Worm (Caenorhabditis elegans): ENCODE results near the gene rde-4.

rde-4 gene

ce11 chrIII:10216585-10217278, 1.7 kb downstream of the rde-4 start, which contains the start of gene cts-1:
Gene cts-1 (minus strand): TSS chrIII:10216635.
- TF ChIP-seq sea-2 (GFP tag; optimal IDR thresholded peaks at IDR 0.05) (no peak), elt-3 (tag; optimal IDR thresholded peaks at IDR 0.05) (peak in 1 of 3 experiments; percentile 70), hmg-11 (tag; optimal IDR thresholded peaks at IDR 0.05) (peak; percentile 29), snpc-4 (tag; optimal IDR thresholded peaks at IDR 0.05) (peak; percentile 38), jun-1 (tag; optimal IDR thresholded peaks at IDR 0.05) (peak; percentile 86), eor-1 (tag; optimal IDR thresholded peaks at IDR 0.05) (no peak), fos-1 (tag; optimal IDR thresholded peaks at IDR 0.05) (peak; percentile 73), lsy-12 (tag; optimal IDR thresholded peaks at IDR 0.05) (peak; percentile 79), ztf-11 (tag; optimal IDR thresholded peaks at IDR 0.05) (no peak), ceh-16 (tag; optimal IDR thresholded peaks at IDR 0.05) (no peak), nhr-23 (tag; optimal IDR thresholded peaks at IDR 0.05) (peak; percentile 86), ceh-82 (tag; optimal IDR thresholded peaks at IDR 0.05) (no peak), aly-2 (tag; optimal IDR thresholded peaks at IDR 0.05) (no peak), elt-1 (tag; optimal IDR thresholded peaks at IDR 0.05) (peak; percentile 67), pha-4 (tag; optimal IDR thresholded peaks at IDR 0.05) (peak; percentile 90), egl-5 (tag; optimal IDR thresholded peaks at IDR 0.05) (no peak), nhr-25 (tag; optimal IDR thresholded peaks at IDR 0.05) (peak; percentile 91), zag-1 (tag; optimal IDR thresholded peaks at IDR 0.05) (no peak), lin-15B (tag; optimal IDR thresholded peaks at IDR 0.05) (peak; percentile 92), ama-1 (optimal IDR thresholded peaks at IDR 0.05) (peak; percentile 44), ceh-28 (tag; optimal IDR thresholded peaks at IDR 0.05) (peak; percentile 71), fkh-2 (tag; optimal IDR thresholded peaks at IDR 0.05) (no peak), elt-2 (tag; optimal IDR thresholded peaks at IDR 0.05) (peak; percentile 93), nhr-77 (tag; optimal IDR thresholded peaks at IDR 0.05) (no peak), mml-1 (tag; optimal IDR thresholded peaks at IDR 0.05) (no peak), nhr-237 (tag; optimal IDR thresholded peaks at IDR 0.05) (no peak), ceh-9 (tag; optimal IDR thresholded peaks at IDR 0.05) (no peak), nhr-67 (tag; optimal IDR thresholded peaks at IDR 0.05) (no peak), egl-27 (tag; optimal IDR thresholded peaks at IDR 0.05) (peak; percentile 77), mdl-1 (tag; optimal IDR thresholded peaks at IDR 0.05) (peak; percentile 53), daf-12 (tag; optimal IDR thresholded peaks at IDR 0.05) (no peak), tbx-2 (tag; optimal IDR thresholded peaks at IDR 0.05) (peak; percentile 43), nhr-28 (tag; optimal IDR thresholded peaks at IDR 0.05) (no peak), ZK546.5 (tag; optimal IDR thresholded peaks at IDR 0.05) (no peak), unc-39 (tag; optimal IDR thresholded peaks at IDR 0.05) (no peak), nhr-11 (tag; optimal IDR thresholded peaks at IDR 0.05) (peak; percentile 11), pqm-1 (tag; optimal IDR thresholded peaks at IDR 0.05) (peak; percentile 83), R02D3.7 (tag; optimal IDR thresholded peaks at IDR 0.05) (peak; percentile 50), unc-62 (GFP tag; optimal IDR thresholded peaks at IDR 0.05) (peak; percentile 36), nfya-1 (tag; optimal IDR thresholded peaks at IDR 0.05; ENCODE audit: insufficient read depth) (peak; percentile 86), skn-1 (tag; optimal IDR thresholded peaks at IDR 0.05) (no peak), nhr-76 (tag; optimal IDR thresholded peaks at IDR 0.05) (peak; percentile 33), nhr-43 (tag; optimal IDR thresholded peaks at IDR 0.05; ENCODE audit: poor library complexity, severe bottlenecking) (peak; percentile 36), ztf-4 (tag; optimal IDR thresholded peaks at IDR 0.05) (no peak), nhr-12 (tag; optimal IDR thresholded peaks at IDR 0.05) (no peak), fkh-10 (GFP tag; optimal IDR thresholded peaks at IDR 0.05) (no peak), lin-39 (tag; optimal IDR thresholded peaks at IDR 0.05) (peak; percentile 87)

All from whole organism, L3 larva.